Worm (Caenorhabditis elegans) whole organism, L4 larva: ENCODE data around the gene F17C11.11.

Source experiments
- F10B5.3 ChIP-seq: sonication (generic microtip); optimal IDR thresholded peaks from 2 replicates; lab custom pipeline; 2016; ENCODE audit warnings: mild to moderate bottlenecking, missing genetic modification characterization, missing compliant biosample characterization
- F26F4.8 ChIP-seq: fragments of 200-800 bp; sonication (Bioruptor generic); conservative IDR thresholded peaks from 2 replicates; pipeline ENCODE4 v1.3.6; 2022; ENCODE audit warnings: missing genetic modification characterization, missing compliant biosample characterization
- F37D6.2 ChIP-seq: sonication (generic microtip); optimal IDR thresholded peaks from 2 replicates; lab custom pipeline; 2016; ENCODE audit warnings: mild to moderate bottlenecking, missing genetic modification characterization, missing compliant biosample characterization
- F49E8.2 ChIP-seq: sonication (generic microtip); optimal IDR thresholded peaks from 2 replicates; lab custom pipeline; 2016; ENCODE audit warnings: missing compliant biosample characterization, mild to moderate bottlenecking, missing genetic modification characterization, borderline replicate concordance
- T20F7.1 ChIP-seq: fragments of 200-800 bp; sonication (Bioruptor generic); optimal IDR thresholded peaks from 2 replicates; lab custom pipeline; 2018; ENCODE audit warnings: mild to moderate bottlenecking, missing genetic modification characterization, missing compliant biosample characterization
- T26A8.4 ChIP-seq: fragments of 200-800 bp; sonication (Bioruptor generic); IDR thresholded peaks from 2 replicates; pipeline ENCODE4 v1.3.6; 2022; ENCODE audit warnings: missing genetic modification characterization, missing compliant biosample characterization
- Y105C5A.15 ChIP-seq: fragments of 200-800 bp; sonication (Bioruptor generic); IDR thresholded peaks from 2 replicates; pipeline ENCODE4 v1.3.6; 2022; ENCODE audit warnings: missing genetic modification characterization, missing compliant biosample characterization
- Y5F2A.4 ChIP-seq: fragments of 200-800 bp; sonication (Bioruptor generic); optimal IDR thresholded peaks from 2 replicates; lab custom pipeline; 2018; ENCODE audit warnings: mild to moderate bottlenecking, missing genetic modification characterization, missing compliant biosample characterization
- Y75B8A.6 ChIP-seq: fragments of 200-800 bp; sonication (Bioruptor generic); IDR thresholded peaks from 2 replicates; pipeline ENCODE4 v1.3.6; 2022; ENCODE audit warnings: missing genetic modification reagents, missing genetic modification characterization, missing compliant biosample characterization
- aha-1 ChIP-seq: fragments of 150-350 bp; peaks from one replicate; lab custom pipeline; 2014; ENCODE audit warnings: missing biosample characterization, missing genetic modification characterization
- aly-2 ChIP-seq: sonication (generic microtip); optimal IDR thresholded peaks from 2 replicates; lab custom pipeline; 2018; ENCODE audit warnings: missing biosample characterization, missing genetic modification characterization
- ama-1 ChIP-seq: fragments of 150-350 bp; optimal IDR thresholded peaks from 2 replicates; lab custom pipeline; 2014; ENCODE audit warnings: inconsistent platforms, mixed read lengths
- ceh-28 ChIP-seq: fragments of 150-350 bp; optimal IDR thresholded peaks from 2 replicates; lab custom pipeline; 2014; ENCODE audit warnings: missing biosample characterization, missing genetic modification reagents, missing genetic modification characterization
- ceh-32 ChIP-seq: sonication (generic microtip); optimal IDR thresholded peaks from 2 replicates; lab custom pipeline; 2016; ENCODE audit warnings: mild to moderate bottlenecking, missing genetic modification characterization, missing compliant biosample characterization; ENCODE audit not compliant: poor library complexity
- ceh-44 ChIP-seq: fragments of 200-800 bp; sonication (Bioruptor generic); IDR thresholded peaks from 2 replicates; pipeline ENCODE4 v1.3.6; 2022; ENCODE audit warnings: missing genetic modification reagents, missing genetic modification characterization, missing compliant biosample characterization
- ces-1 ChIP-seq: fragments of 150-350 bp; sonication (generic microtip); optimal IDR thresholded peaks from 4 replicates; lab custom pipeline; 2014; ENCODE audit warnings: missing biosample characterization, missing genetic modification reagents, missing genetic modification characterization
- cey-2 ChIP-seq: sonication (generic microtip); optimal IDR thresholded peaks from 3 replicates; lab custom pipeline; 2017; ENCODE audit warnings: missing genetic modification characterization, mild to moderate bottlenecking, missing compliant biosample characterization, antibody characterized with exemption, borderline replicate concordance; ENCODE audit not compliant: insufficient read depth
- ctbp-1 ChIP-seq: fragments of 200-800 bp; sonication (Bioruptor generic); IDR thresholded peaks from 2 replicates; pipeline ENCODE4 v1.3.6; 2022; ENCODE audit warnings: missing genetic modification reagents, missing genetic modification characterization, missing compliant biosample characterization
- dmd-8 ChIP-seq: fragments of 200-800 bp; sonication (Bioruptor generic); IDR thresholded peaks from 2 replicates; pipeline ENCODE4 v1.3.6; 2022; ENCODE audit warnings: missing genetic modification characterization, missing compliant biosample characterization
- dmd-9 ChIP-seq: fragments of 200-800 bp; sonication (Bioruptor generic); IDR thresholded peaks from 2 replicates; pipeline ENCODE4 v1.3.6; 2022; ENCODE audit warnings: missing genetic modification reagents, missing genetic modification characterization, missing compliant biosample characterization
- dve-1 ChIP-seq: sonication (generic microtip); optimal IDR thresholded peaks from 2 replicates; lab custom pipeline; 2017; ENCODE audit warnings: antibody characterized with exemption, mild to moderate bottlenecking, missing genetic modification characterization, missing compliant biosample characterization; ENCODE audit not compliant: insufficient read depth
- fos-1 ChIP-seq: fragments of 150-350 bp; optimal IDR thresholded peaks from 2 replicates; lab custom pipeline; 2014; ENCODE audit warnings: missing biosample characterization, missing genetic modification characterization
- gei-8 ChIP-seq: fragments of 200-800 bp; sonication (Bioruptor generic); optimal IDR thresholded peaks from 2 replicates; lab custom pipeline; 2018; ENCODE audit warnings: mild to moderate bottlenecking, missing genetic modification characterization, missing compliant biosample characterization
- hmg-1.1 ChIP-seq: fragments of 200-800 bp; sonication (Bioruptor generic); IDR thresholded peaks from 2 replicates; pipeline ENCODE4 v1.3.6; 2022; ENCODE audit warnings: missing genetic modification reagents, missing genetic modification characterization, missing compliant biosample characterization
- jun-1 ChIP-seq: fragments of 150-350 bp; optimal IDR thresholded peaks from 2 replicates; lab custom pipeline; 2014; ENCODE audit warnings: missing biosample characterization, missing genetic modification reagents, missing genetic modification characterization
- lin-13 ChIP-seq: fragments of 150-350 bp; optimal IDR thresholded peaks from 2 replicates; lab custom pipeline; 2014; ENCODE audit warnings: missing biosample characterization, missing genetic modification reagents, missing genetic modification characterization
- lin-38 ChIP-seq: fragments of 200-800 bp; sonication (Bioruptor generic); IDR thresholded peaks from 2 replicates; pipeline ENCODE4 v1.3.6; 2022; ENCODE audit warnings: missing genetic modification reagents, missing genetic modification characterization, missing compliant biosample characterization
- lsy-2 ChIP-seq, 2 experiments: fragments of 150-350 bp in 1 of 2; sonication (generic microtip) in 1 of 2; optimal IDR thresholded peaks; 2 replicates each; lab custom pipeline; 2014 to 2017; ENCODE audit warnings: missing biosample characterization in 2 of 2, missing genetic modification characterization in 2 of 2
- mep-1 ChIP-seq: fragments of 150-350 bp; sonication (generic microtip); optimal IDR thresholded peaks from 3 replicates; lab custom pipeline; 2014; ENCODE audit warnings: missing biosample characterization, missing genetic modification characterization
- mxl-3 ChIP-seq: fragments of 200-800 bp; sonication (Bioruptor generic); optimal IDR thresholded peaks from 2 replicates; lab custom pipeline; 2018; ENCODE audit warnings: mild to moderate bottlenecking, missing genetic modification characterization, missing compliant biosample characterization
- nhr-10 ChIP-seq: fragments of 150-350 bp; optimal IDR thresholded peaks from 2 replicates; lab custom pipeline; 2014; ENCODE audit warnings: missing biosample characterization, missing genetic modification characterization
- nhr-28 ChIP-seq: fragments of 150-350 bp; optimal IDR thresholded peaks from 2 replicates; lab custom pipeline; 2014; ENCODE audit warnings: missing biosample characterization, missing genetic modification characterization
- nhr-41 ChIP-seq: fragments of 200-800 bp; sonication (Bioruptor generic); IDR thresholded peaks from 2 replicates; pipeline ENCODE4 v1.3.6; 2022; ENCODE audit warnings: missing genetic modification reagents, missing genetic modification characterization, missing compliant biosample characterization
- nhr-42 ChIP-seq: fragments of 200-800 bp; sonication (Bioruptor generic); IDR thresholded peaks from 2 replicates; pipeline ENCODE4 v1.3.6; 2022; ENCODE audit warnings: missing genetic modification characterization, missing compliant biosample characterization
- nhr-76 ChIP-seq: fragments of 150-350 bp; optimal IDR thresholded peaks from 2 replicates; lab custom pipeline; 2014; ENCODE audit warnings: missing biosample characterization, missing genetic modification characterization
- rbr-2 ChIP-seq: sonication (generic microtip); optimal IDR thresholded peaks from 2 replicates; lab custom pipeline; 2016; ENCODE audit warnings: missing genotype, missing genetic modification characterization, missing compliant biosample characterization
- saeg-2 ChIP-seq: fragments of 200-800 bp; sonication (Bioruptor generic); IDR thresholded peaks from 2 replicates; pipeline ENCODE4 v1.3.6; 2022; ENCODE audit warnings: missing genetic modification reagents, missing genetic modification characterization, missing compliant biosample characterization
- skn-1 ChIP-seq: fragments of 150-350 bp; optimal IDR thresholded peaks from 2 replicates; lab custom pipeline; 2014; ENCODE audit warnings: missing biosample characterization, missing genetic modification characterization
- spr-1 ChIP-seq: sonication (generic microtip); optimal IDR thresholded peaks from 2 replicates; lab custom pipeline; 2016; ENCODE audit warnings: mild to moderate bottlenecking, missing genetic modification characterization, missing compliant biosample characterization
- spr-3 ChIP-seq: fragments of 200-800 bp; sonication (Bioruptor generic); optimal IDR thresholded peaks from 2 replicates; lab custom pipeline; 2018; ENCODE audit warnings: mild to moderate bottlenecking, missing genetic modification characterization, missing compliant biosample characterization
- tag-97 ChIP-seq: fragments of 200-800 bp; sonication (Bioruptor generic); IDR thresholded peaks from 2 replicates; pipeline ENCODE4 v1.3.6; 2022; ENCODE audit warnings: missing genetic modification characterization, missing compliant biosample characterization
- unc-39 ChIP-seq: sonication (generic microtip); optimal IDR thresholded peaks from 2 replicates; lab custom pipeline; 2017; ENCODE audit warnings: missing biosample characterization, missing genetic modification characterization
- zag-1 ChIP-seq: fragments of 150-350 bp; optimal IDR thresholded peaks from 2 replicates; lab custom pipeline; 2014; ENCODE audit warnings: missing biosample characterization, missing genetic modification characterization
- zfp-2 ChIP-seq: sonication (generic microtip); optimal IDR thresholded peaks from 2 replicates; lab custom pipeline; 2016; ENCODE audit warnings: mild to moderate bottlenecking, missing genetic modification characterization, missing compliant biosample characterization
- zfp-3 ChIP-seq: fragments of 200-800 bp; sonication (Bioruptor generic); conservative IDR thresholded peaks from 2 replicates; pipeline ENCODE4 v1.3.6; 2022; ENCODE audit warnings: missing genetic modification reagents, missing genetic modification characterization, missing compliant biosample characterization
- zip-11 ChIP-seq: fragments of 200-800 bp; sonication (Bioruptor generic); IDR thresholded peaks from 2 replicates; pipeline ENCODE4 v1.3.6; 2022; ENCODE audit warnings: missing genetic modification characterization, missing compliant biosample characterization
- zip-2 ChIP-seq: fragments of 150-350 bp; optimal IDR thresholded peaks from 2 replicates; lab custom pipeline; 2014; ENCODE audit warnings: missing biosample characterization, missing genetic modification characterization
- ztf-7 ChIP-seq: fragments of 150-350 bp; optimal IDR thresholded peaks from 2 replicates; lab custom pipeline; 2014; ENCODE audit warnings: missing biosample characterization, missing genetic modification characterization

Gene F17C11.11

ce11 chrV:10967594-10968273, 29.1 kb upstream of the F17C11.11 start (continued):
- TF ChIP-seq dmd-8 (GFP tag; lab: Robert Waterston, UW) (no peak), nhr-28 (tag; lab: Kevin White, UChicago) (no peak), T20F7.1 (peak; percentile 67), aha-1 (tag; lab: Kevin White, UChicago) (no peak), Y75B8A.6 (GFP tag; lab: Robert Waterston, UW) (peak; percentile 60; the same call in 1 of the 2 replicates), nhr-42 (GFP tag; lab: Robert Waterston, UW) (no peak), ama-1 (lab: Kevin White, UChicago) (no peak), ceh-44 (GFP tag; lab: Robert Waterston, UW) (no peak), fos-1 (no peak), aly-2 (tag; lab: Kevin White, UChicago) (no peak), zip-11 (GFP tag; lab: Robert Waterston, UW) (no peak), dmd-9 (GFP tag; lab: Robert Waterston, UW) (no peak), zfp-3 (GFP tag; lab: Robert Waterston, UW) (peak; percentile 75), F26F4.8 (no peak), tag-97 (GFP tag; lab: Robert Waterston, UW) (no peak), F37D6.2 (tag; lab: Kevin White, UChicago) (no peak), ztf-7 (tag; lab: Kevin White, UChicago) (no peak), Y105C5A.15 (GFP tag; lab: Robert Waterston, UW) (no peak), mxl-3 (GFP tag; lab: Kevin White, UChicago) (no peak), hmg-1.1 (GFP tag; lab: Robert Waterston, UW) (no peak), nhr-76 (tag; lab: Kevin White, UChicago) (no peak), ceh-28 (no peak), spr-3 (GFP tag; lab: Kevin White, UChicago) (no peak), nhr-10 (tag; lab: Kevin White, UChicago) (no peak), jun-1 (tag; lab: Kevin White, UChicago) (no peak), F49E8.2 (peak; percentile 32), gei-8 (GFP tag; lab: Kevin White, UChicago) (peak; percentile 51), dve-1 (tag; lab: Kevin White, UChicago) (no peak), lsy-2 (tag; optimal IDR thresholded peaks at IDR 0.05; lab: Kevin White, UChicago) (no peak), zfp-2 (tag; lab: Kevin White, UChicago) (no peak), saeg-2 (GFP tag; lab: Robert Waterston, UW) (0 out of 2 replicates have a peak, but pooled peaks have one; percentile 27), nhr-41 (no peak), zip-2 (tag; lab: Kevin White, UChicago) (no peak), mep-1 (tag; lab: Kevin White, UChicago) (no peak), ces-1 (GFP tag; lab: Kevin White, UChicago) (no peak), rbr-2 (tag; lab: Kevin White, UChicago) (no peak), spr-1 (no peak), cey-2 (tag; lab: Kevin White, UChicago) (no peak), Y5F2A.4 (no peak), lin-13 (GFP tag; lab: Kevin White, UChicago) (no peak), T26A8.4 (GFP tag; lab: Robert Waterston, UW) (peak; percentile 15; the same call in 1 of the 2 replicates), unc-39 (tag; lab: Kevin White, UChicago) (no peak), ceh-32 (tag; lab: Kevin White, UChicago) (no peak), F10B5.3 (tag; lab: Kevin White, UChicago) (no peak), zag-1 (tag; lab: Kevin White, UChicago) (no peak), lin-38 (GFP tag; lab: Robert Waterston, UW) (no peak), skn-1 (no peak), ctbp-1 (GFP tag; lab: Robert Waterston, UW) (no peak)
